Fruit fly (Drosophila melanogaster) whole organism, prepupa: ENCODE data around the gene Mcm3.

ENCODE experiments used
- CG10631 ChIP-seq: fragments of 200-800 bp; sonication (Bioruptor generic); optimal IDR thresholded peaks from 2 replicates; lab custom pipeline; 2016; ENCODE audit warnings: missing biosample characterization, missing genetic modification characterization
- CG11294 ChIP-seq: fragments of 200-800 bp; sonication (Bioruptor generic); IDR thresholded peaks from 2 replicates; pipeline ENCODE4 v1.3.6; 2022; ENCODE audit warnings: missing biosample characterization, missing genetic modification characterization
- CG11762 ChIP-seq: fragments of 200-800 bp; sonication (Bioruptor generic); optimal IDR thresholded peaks from 3 replicates; lab custom pipeline; 2016; ENCODE audit warnings: missing biosample characterization, missing genetic modification characterization; ENCODE audit not compliant: insufficient read depth
- CG11902 ChIP-seq: fragments of 200-800 bp; sonication (Bioruptor generic); optimal IDR thresholded peaks from 3 replicates; lab custom pipeline; 2016; ENCODE audit warnings: missing biosample characterization, missing genetic modification characterization
- CG15336 ChIP-seq: fragments of 200-800 bp; sonication (Bioruptor generic); IDR thresholded peaks from 2 replicates; pipeline ENCODE4 v1.3.6; 2022; ENCODE audit warnings: missing biosample characterization, missing genetic modification characterization
- CG1621 ChIP-seq: fragments of 200-800 bp; sonication (Bioruptor generic); optimal IDR thresholded peaks from 3 replicates; lab custom pipeline; 2018; ENCODE audit warnings: missing biosample characterization, mild to moderate bottlenecking, missing genetic modification characterization
- CG16779 ChIP-seq: fragments of 200-800 bp; sonication (Bioruptor generic); optimal IDR thresholded peaks from 3 replicates; lab custom pipeline; 2017; ENCODE audit warnings: missing biosample characterization, mild to moderate bottlenecking, missing genetic modification characterization
- CG3032 ChIP-seq: fragments of 200-800 bp; optimal IDR thresholded peaks from 2 replicates; lab custom pipeline; 2019; ENCODE audit warnings: missing biosample characterization, mild to moderate bottlenecking, missing genetic modification characterization, moderate library complexity
- CG31627 ChIP-seq: fragments of 200-800 bp; sonication (Bioruptor generic); optimal IDR thresholded peaks from 3 replicates; lab custom pipeline; 2016; ENCODE audit warnings: missing biosample characterization, missing genetic modification characterization
- CG32006 ChIP-seq: fragments of 200-800 bp; sonication (Bioruptor generic); optimal IDR thresholded peaks from 3 replicates; lab custom pipeline; 2017; ENCODE audit warnings: missing biosample characterization, mild to moderate bottlenecking, missing genetic modification characterization
- CG34406 ChIP-seq: fragments of 200-800 bp; sonication (Bioruptor generic); optimal IDR thresholded peaks from 3 replicates; lab custom pipeline; 2016; ENCODE audit warnings: missing biosample characterization, missing genetic modification characterization
- CG3919 ChIP-seq: fragments of 200-800 bp; sonication (Bioruptor generic); optimal IDR thresholded peaks from 3 replicates; lab custom pipeline; 2016; ENCODE audit warnings: missing biosample characterization, missing genetic modification characterization
- CG6163 ChIP-seq: fragments of 200-800 bp; sonication (Bioruptor generic); IDR thresholded peaks from 3 replicates; pipeline ENCODE4 v1.3.6; 2022; ENCODE audit warnings: missing biosample characterization, missing genetic modification characterization
- CG6792 ChIP-seq: fragments of 200-800 bp; sonication (Bioruptor generic); optimal IDR thresholded peaks from 3 replicates; lab custom pipeline; 2016; ENCODE audit warnings: missing biosample characterization, missing genetic modification characterization
- CG6808 ChIP-seq: fragments of 200-800 bp; sonication (Bioruptor generic); optimal IDR thresholded peaks from 3 replicates; lab custom pipeline; 2017; ENCODE audit warnings: missing biosample characterization, missing genetic modification characterization, mild to moderate bottlenecking, moderate library complexity, missing genetic modification reagents
- CG6854 ChIP-seq: fragments of 200-800 bp; sonication (Bioruptor generic); optimal IDR thresholded peaks from 2 replicates; lab custom pipeline; 2017; ENCODE audit warnings: missing biosample characterization, mild to moderate bottlenecking, missing genetic modification characterization
- CG7368 ChIP-seq: fragments of 200-800 bp; sonication (Bioruptor generic); optimal IDR thresholded peaks from 3 replicates; lab custom pipeline; 2016; ENCODE audit warnings: missing biosample characterization, missing genetic modification characterization
- CG8119 ChIP-seq: fragments of 200-800 bp; sonication (Bioruptor generic); IDR thresholded peaks from 3 replicates; pipeline ENCODE4 v1.3.6; 2022; ENCODE audit warnings: missing biosample characterization, missing genetic modification characterization
- CG9139 ChIP-seq: fragments of 200-800 bp; sonication (Bioruptor generic); optimal IDR thresholded peaks from 3 replicates; lab custom pipeline; 2017; ENCODE audit warnings: missing biosample characterization, mild to moderate bottlenecking, missing genetic modification characterization
- Eip78C ChIP-seq: fragments of 200-800 bp; sonication (Bioruptor generic); peaks from one replicate; lab custom pipeline; 2016; ENCODE audit warnings: missing biosample characterization, missing genetic modification characterization
- Eip93F ChIP-seq: fragments of 200-800 bp; sonication (Bioruptor generic); optimal IDR thresholded peaks from 2 replicates; lab custom pipeline; 2016; ENCODE audit warnings: missing biosample characterization, mild to moderate bottlenecking, missing genetic modification characterization
- Ets96B ChIP-seq: fragments of 200-800 bp; optimal IDR thresholded peaks from 2 replicates; lab custom pipeline; 2019; ENCODE audit warnings: missing biosample characterization, mild to moderate bottlenecking, missing genetic modification characterization, moderate library complexity
- Gug ChIP-seq: fragments of 200-800 bp; sonication (Bioruptor generic); IDR thresholded peaks from 2 replicates; pipeline ENCODE4 v1.3.6; 2022; ENCODE audit warnings: missing biosample characterization, missing genetic modification characterization
- Hr4 ChIP-seq: fragments of 200-800 bp; sonication (Bioruptor generic); optimal IDR thresholded peaks from 3 replicates; lab custom pipeline; 2016; ENCODE audit warnings: missing biosample characterization, missing genetic modification characterization
- OdsH ChIP-seq: fragments of 200-800 bp; sonication (Bioruptor generic); optimal IDR thresholded peaks from 3 replicates; lab custom pipeline; 2016; ENCODE audit warnings: missing biosample characterization, missing genetic modification characterization
- Sox102F ChIP-seq: fragments of 200-800 bp; sonication (Bioruptor generic); optimal IDR thresholded peaks from 2 replicates; lab custom pipeline; 2016; ENCODE audit warnings: missing biosample characterization, mild to moderate bottlenecking, missing genetic modification characterization
- Sox14 ChIP-seq: fragments of 200-800 bp; sonication (Bioruptor generic); optimal IDR thresholded peaks from 3 replicates; lab custom pipeline; 2016; ENCODE audit warnings: missing biosample characterization, missing genetic modification characterization
- achi ChIP-seq: fragments of 200-800 bp; sonication (Bioruptor generic); optimal IDR thresholded peaks from 3 replicates; lab custom pipeline; 2016; ENCODE audit warnings: missing biosample characterization, missing genetic modification characterization
- acj6 ChIP-seq: fragments of 200-800 bp; sonication (Bioruptor generic); optimal IDR thresholded peaks from 3 replicates; lab custom pipeline; 2016; ENCODE audit warnings: missing biosample characterization, missing genetic modification characterization
- cyc ChIP-seq: fragments of 200-800 bp; sonication (Bioruptor generic); optimal IDR thresholded peaks from 3 replicates; lab custom pipeline; 2016; ENCODE audit warnings: missing biosample characterization, missing genetic modification characterization
- dac ChIP-seq: fragments of 200-800 bp; sonication (Bioruptor generic); optimal IDR thresholded peaks from 2 replicates; lab custom pipeline; 2017; ENCODE audit warnings: missing biosample characterization, mild to moderate bottlenecking, missing genetic modification characterization
- dsx ChIP-seq: fragments of 200-800 bp; optimal IDR thresholded peaks from 3 replicates; lab custom pipeline; 2019; ENCODE audit warnings: missing biosample characterization, mild to moderate bottlenecking, missing genetic modification characterization, moderate library complexity; ENCODE audit not compliant: poor library complexity, severe bottlenecking
- eg ChIP-seq: fragments of 200-800 bp; sonication (Bioruptor generic); IDR thresholded peaks from 3 replicates; pipeline ENCODE4 v1.3.6; 2022; ENCODE audit warnings: missing biosample characterization, missing genetic modification characterization
- esn ChIP-seq: fragments of 200-800 bp; sonication (Bioruptor generic); optimal IDR thresholded peaks from 2 replicates; lab custom pipeline; 2016; ENCODE audit warnings: missing biosample characterization, mild to moderate bottlenecking, missing genetic modification characterization, moderate library complexity
- fd59A ChIP-seq: fragments of 200-800 bp; sonication (Bioruptor generic); optimal IDR thresholded peaks from 2 replicates; lab custom pipeline; 2017; ENCODE audit warnings: missing biosample characterization, mild to moderate bottlenecking, missing genetic modification characterization, missing genetic modification reagents
- fd85E ChIP-seq: fragments of 200-800 bp; sonication (Bioruptor generic); optimal IDR thresholded peaks from 3 replicates; lab custom pipeline; 2016; ENCODE audit warnings: missing biosample characterization, missing genetic modification characterization
- fkh ChIP-seq: fragments of 200-800 bp; sonication (Bioruptor generic); optimal IDR thresholded peaks from 3 replicates; lab custom pipeline; 2017; ENCODE audit warnings: missing biosample characterization, mild to moderate bottlenecking, missing genetic modification characterization, moderate library complexity
- net ChIP-seq: fragments of 200-800 bp; sonication (Bioruptor generic); optimal IDR thresholded peaks from 3 replicates; lab custom pipeline; 2016; ENCODE audit warnings: missing biosample characterization, missing genetic modification characterization
- pdm3 ChIP-seq: fragments of 200-800 bp; sonication (Bioruptor generic); optimal IDR thresholded peaks from 3 replicates; lab custom pipeline; 2016; ENCODE audit warnings: missing biosample characterization, missing genetic modification characterization
- salr ChIP-seq, 2 experiments: fragments of 200-800 bp; sonication (Bioruptor generic); optimal IDR thresholded peaks; 3 replicates each; lab custom pipeline; 2016 to 2018; ENCODE audit warnings: missing biosample characterization in 2 of 2, missing genetic modification characterization in 2 of 2, mild to moderate bottlenecking in 1 of 2
- spab ChIP-seq: fragments of 200-800 bp; sonication (Bioruptor generic); optimal IDR thresholded peaks from 2 replicates; lab custom pipeline; 2017; ENCODE audit warnings: missing biosample characterization, mild to moderate bottlenecking, missing genetic modification characterization, missing genetic modification reagents
- svp ChIP-seq: fragments of 200-800 bp; sonication (Bioruptor generic); peaks from one replicate; lab custom pipeline; 2016; ENCODE audit warnings: missing biosample characterization, missing genetic modification characterization
- topi ChIP-seq: fragments of 200-800 bp; sonication (Bioruptor generic); optimal IDR thresholded peaks from 3 replicates; lab custom pipeline; 2016; ENCODE audit warnings: missing biosample characterization, missing genetic modification characterization
- vri ChIP-seq: fragments of 200-800 bp; sonication (Bioruptor generic); optimal IDR thresholded peaks from 3 replicates; lab custom pipeline; 2016; ENCODE audit warnings: missing biosample characterization, mild to moderate bottlenecking, missing genetic modification characterization

Gene Mcm3

dm6 chrX:5311838-5312339 is 11.8 kb upstream of the Mcm3 start, which contains the start of the genes TrxT and dhd:
TrxT (minus strand) TSS chrX:5311888.
dhd (plus strand) TSS chrX:5312171.
- TF ChIP-seq esn, result peak; percentile 29
- TF ChIP-seq CG1621 (tag; lab: Kevin White, UChicago), result peak; percentile 50
- peak; percentile 48 for TF ChIP-seq Eip78C
- peak; percentile 67 for TF ChIP-seq CG6163 (GFP tag; lab: Robert Waterston, UW)
- TF ChIP-seq salr (GFP tag; optimal IDR thresholded peaks at IDR 0.05; lab: Kevin White, UChicago), result peak in 1 of 2 experiments; percentile 29
- TF ChIP-seq CG8119, result peak; percentile 36; the same call in 1 of the 3 replicates
- peak; percentile 22; the same call in 1 of the 2 replicates for TF ChIP-seq CG11294
- TF ChIP-seq CG6792 (GFP tag; lab: Kevin White, UChicago), result peak; percentile 10
- peak; percentile 95 for TF ChIP-seq CG3032 (tag; lab: Kevin White, UChicago)
- no peak for TF ChIP-seq dac (GFP tag; lab: Kevin White, UChicago)
- TF ChIP-seq Gug (GFP tag; lab: Robert Waterston, UW), result no peak
- no peak for TF ChIP-seq vri
- peak; percentile 13 for TF ChIP-seq CG6854
- TF ChIP-seq fd59A (GFP tag; lab: Kevin White, UChicago), result peak; percentile 12
- TF ChIP-seq cyc (GFP tag; lab: Kevin White, UChicago), result peak; percentile 22
- TF ChIP-seq eg, result peak; percentile 77
- peak; percentile 59 for TF ChIP-seq CG3919 (GFP tag; lab: Kevin White, UChicago)
- TF ChIP-seq Sox14 (GFP tag; lab: Kevin White, UChicago), result no peak
- TF ChIP-seq Ets96B (tag; lab: Kevin White, UChicago), result peak; percentile 21

- no peak for TF ChIP-seq OdsH (GFP tag; lab: Kevin White, UChicago)
- TF ChIP-seq Eip93F (GFP tag; lab: Kevin White, UChicago), result no peak
- TF ChIP-seq CG7368 (GFP tag; lab: Kevin White, UChicago), result no peak
- no peak for TF ChIP-seq CG8119
- TF ChIP-seq CG15336 (GFP tag; lab: Robert Waterston, UW), result no peak
- TF ChIP-seq achi, result no peak
- TF ChIP-seq Sox102F, result no peak
- TF ChIP-seq, all 60 proteins: peak for 0
Observed at dm6 chrX:5312958-5313357, 10.7 kb upstream of the Mcm3 start, which contains the start of gene CG4198. CG4198 (plus strand) TSS chrX:5313258.

- TF ChIP-seq CG6808 (GFP tag; lab: Kevin White, UChicago) (no peak), Eip78C (peak; percentile 34), CG3032 (tag; lab: Kevin White, UChicago) (peak; percentile 48), CG1621 (tag; lab: Kevin White, UChicago) (peak; percentile 10)
Observed at dm6 chrX:5317170-5317569, 6.5 kb upstream of the Mcm3 start, which contains the start of the genes CG15930 and Sas10. CG15930 (minus strand) TSS chrX:5317295. Sas10 (plus strand) TSS chrX:5317409.

dm6 chrX:5322459-5322883 is 1.2 kb upstream of the Mcm3 start, which contains the start of gene Rnp4F:
Rnp4F (minus strand) TSS chrX:5322696.
- TF ChIP-seq acj6 (GFP tag; lab: Kevin White, UChicago) (peak; percentile 76), cyc (GFP tag; lab: Kevin White, UChicago) (peak; percentile 78), salr (GFP tag; optimal IDR thresholded peaks at IDR 0.05; lab: Kevin White, UChicago) (peak; percentile 24 to 67), CG31627 (GFP tag; lab: Kevin White, UChicago) (peak; percentile 83), svp (GFP tag; lab: Kevin White, UChicago) (no peak), CG7368 (GFP tag; lab: Kevin White, UChicago) (peak; percentile 23), Hr4 (GFP tag; lab: Kevin White, UChicago) (no peak), fd85E (GFP tag; lab: Kevin White, UChicago) (no peak), CG11902 (peak; percentile 73), CG11294 (peak; percentile 31; the same call in 1 of the 2 replicates), pdm3 (GFP tag; lab: Kevin White, UChicago) (peak; percentile 85), net (peak; percentile 79), CG10631 (GFP tag; lab: Kevin White, UChicago) (peak; percentile 74), Gug (GFP tag; lab: Robert Waterston, UW) (peak; percentile 70), Sox102F (no peak), CG11762 (peak; percentile 37), fkh (GFP tag; lab: Kevin White, UChicago) (no peak), dsx (GFP tag; lab: Kevin White, UChicago) (no peak), CG16779 (tag; lab: Kevin White, UChicago) (no peak), spab (GFP tag; lab: Kevin White, UChicago) (no peak), OdsH (GFP tag; lab: Kevin White, UChicago) (peak; percentile 77), CG32006 (peak; percentile 75), achi (no peak), CG34406 (GFP tag; lab: Kevin White, UChicago) (peak; percentile 55), CG9139 (no peak), Eip78C (peak; percentile 85), dac (GFP tag; lab: Kevin White, UChicago) (peak; percentile 72), topi (GFP tag; lab: Kevin White, UChicago) (peak; percentile 16), CG1621 (tag; lab: Kevin White, UChicago) (peak; percentile 39)
